Fruit fly (Drosophila melanogaster) whole organism, embryonic: ENCODE results near the gene CG7860.

Source experiments
- Ada2b ChIP-seq: fragments of 200-800 bp; sonication (Bioruptor generic); IDR thresholded peaks from 2 replicates; pipeline ENCODE4 v1.3.6; 2022; ENCODE audit warnings: missing biosample characterization, missing genetic modification characterization
- Awh ChIP-seq: fragments of 200-800 bp; sonication (Bioruptor generic); IDR thresholded peaks from 2 replicates; pipeline ENCODE4, ENCODE4 v1.3.6; 2022; ENCODE audit warnings: missing biosample characterization, missing genetic modification characterization
- Bgb ChIP-seq: fragments of 200-800 bp; sonication (Bioruptor generic); IDR thresholded peaks from 2 replicates; pipeline ENCODE4 v1.3.6; 2022; ENCODE audit warnings: missing biosample characterization, missing genetic modification characterization; ENCODE audit not compliant: partially characterized antibody
- CG11723 ChIP-seq: fragments of 200-800 bp; sonication (Bioruptor generic); optimal IDR thresholded peaks from 2 replicates; lab custom pipeline; 2017; ENCODE audit warnings: missing biosample characterization, mild to moderate bottlenecking, missing genetic modification characterization
- CG12769 ChIP-seq: fragments of 200-800 bp; sonication (Bioruptor generic); optimal IDR thresholded peaks from 2 replicates; lab custom pipeline; 2019; ENCODE audit warnings: missing biosample characterization, mild to moderate bottlenecking, missing genetic modification characterization, moderate library complexity
- CG16815 ChIP-seq: fragments of 200-800 bp; sonication (Bioruptor generic); optimal IDR thresholded peaks from 3 replicates; lab custom pipeline; 2017; ENCODE audit warnings: missing biosample characterization, mild to moderate bottlenecking, missing genetic modification characterization
- CG17328 ChIP-seq: fragments of 200-800 bp; sonication (Bioruptor generic); IDR thresholded peaks from 2 replicates; pipeline ENCODE4 v1.3.6; 2022; ENCODE audit warnings: missing biosample characterization, missing genetic modification characterization
- CG17912 ChIP-seq: fragments of 200-800 bp; sonication (Bioruptor generic); optimal IDR thresholded peaks from 2 replicates; lab custom pipeline; 2018; ENCODE audit warnings: missing biosample characterization, mild to moderate bottlenecking, missing genetic modification characterization
- CG18764 ChIP-seq: fragments of 200-800 bp; sonication (Bioruptor generic); optimal IDR thresholded peaks from 3 replicates; lab custom pipeline; 2016; ENCODE audit warnings: missing biosample characterization, missing genetic modification characterization
- CG3065 ChIP-seq: fragments of 200-800 bp; sonication (Bioruptor generic); optimal IDR thresholded peaks from 2 replicates; lab custom pipeline; 2016; ENCODE audit warnings: missing biosample characterization, missing genetic modification characterization
- CG4328 ChIP-seq: fragments of 200-800 bp; sonication (Bioruptor generic); optimal IDR thresholded peaks from 3 replicates; lab custom pipeline; 2017; ENCODE audit warnings: missing biosample characterization, missing genetic modification reagents, missing genetic modification characterization
- CG4424 ChIP-seq: fragments of 200-800 bp; sonication (Bioruptor generic); optimal IDR thresholded peaks from 3 replicates; lab custom pipeline; 2016; ENCODE audit warnings: missing biosample characterization, missing genetic modification characterization
- CG4820 ChIP-seq: fragments of 200-800 bp; sonication (Bioruptor generic); optimal IDR thresholded peaks from 3 replicates; lab custom pipeline; 2016; ENCODE audit warnings: missing biosample characterization, missing genetic modification characterization
- CG7372 ChIP-seq: fragments of 200-800 bp; sonication (Bioruptor generic); IDR thresholded peaks from 2 replicates; pipeline ENCODE4 v1.3.6; 2022; ENCODE audit warnings: missing biosample characterization, missing genetic modification characterization
- CG8281 ChIP-seq: fragments of 200-800 bp; sonication (Bioruptor generic); optimal IDR thresholded peaks from 2 replicates; lab custom pipeline; 2018; ENCODE audit warnings: missing biosample characterization, mild to moderate bottlenecking, missing genetic modification characterization, moderate library complexity
- Chrac-16 ChIP-seq: fragments of 200-800 bp; sonication (Bioruptor generic); optimal IDR thresholded peaks from 3 replicates; lab custom pipeline; 2016; ENCODE audit warnings: missing biosample characterization, missing genetic modification characterization
- D ChIP-seq, 2 experiments: fragments of 200-800 bp in 1 of 2; fragments of >200 bp in 1 of 2; sonication (Bioruptor generic) in 1 of 2; optimal IDR thresholded peaks; 2 replicates in 1 of 2; 3 replicates in 1 of 2; lab custom pipeline; 2017; ENCODE audit warnings: mild to moderate bottlenecking in 1 of 2, missing biosample characterization in 1 of 2, missing genetic modification characterization in 1 of 2, missing genetic modification reagents in 1 of 2
- Dfd ChIP-seq, 2 experiments: fragments of >200 bp; optimal IDR thresholded peaks; 2 replicates each; lab custom pipeline; 2017; ENCODE audit warnings: missing biosample characterization in 2 of 2, missing genetic modification characterization in 2 of 2
- Dref ChIP-seq: fragments of 200-800 bp; sonication (Bioruptor generic); IDR thresholded peaks from 2 replicates; pipeline ENCODE4 v1.3.6; 2022; ENCODE audit warnings: missing biosample characterization, missing genetic modification characterization
- E2f2 ChIP-seq: fragments of 200-800 bp; sonication (Bioruptor generic); IDR thresholded peaks from 2 replicates; pipeline ENCODE4 v1.3.6; 2022; ENCODE audit warnings: missing biosample characterization, missing genetic modification characterization
- Ets65A ChIP-seq: fragments of 200-800 bp; sonication (Bioruptor generic); peaks from one replicate; lab custom pipeline; 2016; ENCODE audit warnings: missing biosample characterization, missing genetic modification characterization
- Fer3 ChIP-seq: fragments of 200-800 bp; sonication (Bioruptor generic); optimal IDR thresholded peaks from 2 replicates; lab custom pipeline; 2018; ENCODE audit warnings: missing biosample characterization, mild to moderate bottlenecking, missing genetic modification characterization, moderate library complexity
- HHEX ChIP-seq: fragments of 200-800 bp; sonication (Bioruptor generic); optimal IDR thresholded peaks from 3 replicates; lab custom pipeline; 2017; ENCODE audit warnings: missing biosample characterization, mild to moderate bottlenecking, missing genetic modification characterization, missing genetic modification reagents
- Hand ChIP-seq: fragments of 200-800 bp; sonication (Bioruptor generic); optimal IDR thresholded peaks from 2 replicates; lab custom pipeline; 2017; ENCODE audit warnings: mild to moderate bottlenecking, missing biosample characterization, missing genetic modification reagents, missing genetic modification characterization
- Hr3 ChIP-seq: fragments of 200-800 bp; sonication (Bioruptor generic); optimal IDR thresholded peaks from 3 replicates; lab custom pipeline; 2016; ENCODE audit warnings: missing biosample characterization, missing genetic modification characterization
- NC2β ChIP-seq: fragments of 200-800 bp; sonication (Bioruptor generic); optimal IDR thresholded peaks from 2 replicates; lab custom pipeline; 2016; ENCODE audit warnings: missing biosample characterization, missing genetic modification characterization
- Pdp1 ChIP-seq, 2 experiments: fragments of 200-800 bp; sonication (Bioruptor generic); optimal IDR thresholded peaks; 3 replicates each; lab custom pipeline; 2016; ENCODE audit warnings: missing biosample characterization in 2 of 2, missing genetic modification characterization in 2 of 2, mild to moderate bottlenecking in 1 of 2, moderate library complexity in 1 of 2
- Ptx1 ChIP-seq: fragments of 200-800 bp; sonication (Bioruptor generic); IDR thresholded peaks from 2 replicates; pipeline ENCODE4 v1.3.6; 2022; ENCODE audit warnings: missing biosample characterization, missing genetic modification characterization
- abd-A ChIP-seq: fragments of 200-800 bp; sonication (Bioruptor generic); optimal IDR thresholded peaks from 3 replicates; lab custom pipeline; 2019; ENCODE audit warnings: missing biosample characterization, mild to moderate bottlenecking, missing genetic modification characterization, moderate library complexity
- al ChIP-seq: fragments of 200-800 bp; sonication (Bioruptor generic); IDR thresholded peaks from 2 replicates; pipeline ENCODE4 v1.3.6; 2022; ENCODE audit warnings: missing biosample characterization, missing genetic modification characterization
- amos ChIP-seq: fragments of 200-800 bp; sonication (Bioruptor generic); IDR thresholded peaks from 2 replicates; pipeline ENCODE4 v1.3.6; 2022; ENCODE audit warnings: missing biosample characterization, missing genetic modification characterization; ENCODE audit not compliant: partially characterized antibody
- ap ChIP-seq: fragments of 200-800 bp; sonication (Bioruptor generic); IDR thresholded peaks from 2 replicates; pipeline ENCODE4 v1.3.6; 2022; ENCODE audit warnings: missing biosample characterization, missing genetic modification characterization
- ci ChIP-seq: fragments of 200-800 bp; sonication (Bioruptor generic); IDR thresholded peaks from 3 replicates; pipeline ENCODE4 v1.3.6; 2022; ENCODE audit warnings: missing biosample characterization, missing genetic modification characterization
- croc ChIP-seq: fragments of 200-800 bp; sonication (Bioruptor generic); conservative IDR thresholded peaks from 3 replicates; pipeline ENCODE4 v1.3.6; 2022; ENCODE audit warnings: missing biosample characterization, missing genetic modification characterization
- dati ChIP-seq: fragments of 200-800 bp; sonication (Bioruptor generic); IDR thresholded peaks from 2 replicates; pipeline ENCODE4 v1.3.6; 2022; ENCODE audit warnings: missing biosample characterization, missing genetic modification characterization
- dmrt99B ChIP-seq: fragments of 200-800 bp; sonication (Bioruptor generic); optimal IDR thresholded peaks from 2 replicates; lab custom pipeline; 2018; ENCODE audit warnings: missing biosample characterization, mild to moderate bottlenecking, missing genetic modification characterization, moderate library complexity
- esg ChIP-seq: fragments of 200-800 bp; sonication (Bioruptor generic); conservative IDR thresholded peaks from 2 replicates; pipeline ENCODE4 v1.3.6; 2022; ENCODE audit warnings: missing biosample characterization, missing genetic modification characterization
- insv ChIP-seq, 2 experiments: fragments of 200-800 bp; sonication (Bioruptor generic); optimal IDR thresholded peaks; 3 replicates each; lab custom pipeline; 2016 to 2018; ENCODE audit warnings: missing biosample characterization in 2 of 2, missing genetic modification characterization in 2 of 2
- kah ChIP-seq: fragments of 200-800 bp; sonication (Bioruptor generic); optimal IDR thresholded peaks from 2 replicates; lab custom pipeline; 2018; ENCODE audit warnings: missing biosample characterization, mild to moderate bottlenecking, missing genetic modification characterization
- kni ChIP-seq: fragments of 200-800 bp; sonication (Bioruptor generic); optimal IDR thresholded peaks from 3 replicates; lab custom pipeline; 2017; ENCODE audit warnings: mild to moderate bottlenecking, missing biosample characterization, missing genetic modification reagents, missing genetic modification characterization
- org-1 ChIP-seq: fragments of 200-800 bp; sonication (Bioruptor generic); optimal IDR thresholded peaks from 2 replicates; lab custom pipeline; 2017; ENCODE audit warnings: missing biosample characterization, missing genetic modification characterization
- pum ChIP-seq: fragments of 200-800 bp; sonication (Bioruptor generic); optimal IDR thresholded peaks from 2 replicates; lab custom pipeline; 2016; ENCODE audit warnings: missing biosample characterization, missing genetic modification characterization
- rib ChIP-seq: fragments of 200-800 bp; sonication (Bioruptor generic); IDR thresholded peaks from 2 replicates; pipeline ENCODE4 v1.3.6; 2022; ENCODE audit warnings: missing biosample characterization, missing genetic modification characterization
- salm ChIP-seq: fragments of 200-800 bp; sonication (Bioruptor generic); optimal IDR thresholded peaks from 2 replicates; lab custom pipeline; 2018; ENCODE audit warnings: missing biosample characterization, mild to moderate bottlenecking, missing genetic modification characterization
- sens ChIP-seq: fragments of 200-800 bp; sonication (Bioruptor generic); peaks from one replicate; lab custom pipeline; 2016; ENCODE audit warnings: missing biosample characterization, missing genetic modification characterization
- sima ChIP-seq: fragments of 200-800 bp; sonication (Bioruptor generic); optimal IDR thresholded peaks from 2 replicates; lab custom pipeline; 2016; ENCODE audit warnings: missing biosample characterization, missing genetic modification characterization
- sisA ChIP-seq: fragments of 200-800 bp; sonication (Bioruptor generic); IDR thresholded peaks from 2 replicates; pipeline ENCODE4 v1.3.6; 2022; ENCODE audit warnings: missing biosample characterization, missing genetic modification characterization
- tin ChIP-seq: fragments of 200-800 bp; sonication (Bioruptor generic); optimal IDR thresholded peaks from 3 replicates; lab custom pipeline; 2016; ENCODE audit warnings: missing biosample characterization, missing genetic modification characterization
- zf30C ChIP-seq: fragments of 200-800 bp; sonication (Bioruptor generic); optimal IDR thresholded peaks from 3 replicates; lab custom pipeline; 2018; ENCODE audit warnings: missing biosample characterization, mild to moderate bottlenecking, missing genetic modification characterization
- zfh2 ChIP-seq: fragments of 200-800 bp; sonication (Bioruptor generic); optimal IDR thresholded peaks from 2 replicates; lab custom pipeline; 2016; ENCODE audit warnings: missing biosample characterization, missing genetic modification characterization

Gene CG7860

dm6 chrX:15545467-15546197, 23.2 kb upstream of the CG7860 start (continued):
- TF ChIP-seq CG12769 (tag; lab: Kevin White, UChicago) (peak; percentile 37), NC2β (GFP tag; lab: Kevin White, UChicago) (no peak), CG8281 (tag; lab: Kevin White, UChicago) (no peak), abd-A (tag; lab: Kevin White, UChicago) (peak; percentile 51), zfh2 (GFP tag; lab: Kevin White, UChicago) (no peak), org-1 (GFP tag; lab: Kevin White, UChicago) (no peak), Dfd (GFP tag; optimal IDR thresholded peaks at IDR 0.05; lab: Kevin White, UChicago) (no peak), esg (GFP tag; lab: Robert Waterston, UW) (no peak), amos (GFP tag; lab: Robert Waterston, UW) (no peak), ap (GFP tag; lab: Robert Waterston, UW) (no peak), dati (GFP tag; lab: Robert Waterston, UW) (no peak), Pdp1 (GFP tag; optimal IDR thresholded peaks at IDR 0.05; lab: Kevin White, UChicago) (peak in 1 of 2 experiments; percentile 54), Awh (peak; percentile 12; the same call in 1 of the 2 replicates), zf30C (GFP tag; lab: Kevin White, UChicago) (no peak), kni (GFP tag; lab: Kevin White, UChicago) (no peak), CG17912 (GFP tag; lab: Kevin White, UChicago) (no peak), Ptx1 (no peak), dmrt99B (tag; lab: Kevin White, UChicago) (no peak), pum (GFP tag; lab: Kevin White, UChicago) (no peak), CG3065 (no peak), CG16815 (GFP tag; lab: Kevin White, UChicago) (no peak), Chrac-16 (GFP tag; lab: Kevin White, UChicago) (no peak), D (optimal IDR thresholded peaks at IDR 0.05; lab: Kevin White, UChicago) (no peak), D (GFP tag; optimal IDR thresholded peaks at IDR 0.05; lab: Kevin White, UChicago) (no peak), insv (GFP tag; optimal IDR thresholded peaks at IDR 0.05; lab: Kevin White, UChicago) (no peak), Ets65A (no peak), CG11723 (GFP tag; lab: Kevin White, UChicago) (no peak), ci (GFP tag; lab: Robert Waterston, UW) (no peak), CG4328 (GFP tag; lab: Kevin White, UChicago) (no peak), rib (GFP tag; lab: Robert Waterston, UW) (no peak), sens (GFP tag; lab: Kevin White, UChicago) (peak; percentile 67), CG4424 (GFP tag; lab: Kevin White, UChicago) (no peak), sima (GFP tag; lab: Kevin White, UChicago) (no peak), Hr3 (GFP tag; lab: Kevin White, UChicago) (no peak), Dref (GFP tag; lab: Robert Waterston, UW) (no peak), al (no peak), HHEX (no peak)

- TF ChIP-seq abd-A (tag; lab: Kevin White, UChicago) (no peak), croc (peak; percentile 50), Ada2b (peak; percentile 81), kah (peak; percentile 36), E2f2 (peak; percentile 52; the same call in 1 of the 2 replicates), Fer3 (tag; lab: Kevin White, UChicago) (peak; percentile 79), CG17328 (GFP tag; lab: Robert Waterston, UW) (0 out of 2 replicates have a peak, but pooled peaks have one; percentile 45), Awh (0 out of 2 replicates have a peak, but pooled peaks have one; percentile 11), CG4820 (peak; percentile 72), Bgb (GFP tag; lab: Robert Waterston, UW) (no peak), tin (GFP tag; lab: Kevin White, UChicago) (peak; percentile 59), rib (GFP tag; lab: Robert Waterston, UW) (no peak), sisA (peak; percentile 75), Hand (GFP tag; lab: Kevin White, UChicago) (peak; percentile 44), CG7372 (GFP tag; lab: Robert Waterston, UW) (peak; percentile 79), salm (peak; percentile 57), CG18764 (GFP tag; lab: Kevin White, UChicago) (peak; percentile 52)
Measured at dm6 chrX:15549055-15549454, 19.7 kb upstream of the CG7860 start.
